Fruit fly (Drosophila melanogaster) whole organism, wandering third instar larva: ENCODE data around the gene CG8173.

Source experiments
- CrebA ChIP-seq: fragments of 200-800 bp; sonication (Bioruptor generic); optimal IDR thresholded peaks from 2 replicates; lab custom pipeline; 2016; ENCODE audit warnings: missing biosample characterization, mild to moderate bottlenecking, missing genetic modification characterization, borderline replicate concordance
- Dfd ChIP-seq: fragments of >200 bp; optimal IDR thresholded peaks from 2 replicates; lab custom pipeline; 2017; ENCODE audit warnings: missing biosample characterization, missing genetic modification characterization
- Dif ChIP-seq: fragments of 200-275, 200-300 bp; sonication (Bioruptor generic); optimal IDR thresholded peaks from 2 replicates; lab custom pipeline; 2018; ENCODE audit warnings: missing biosample characterization, missing genetic modification characterization; ENCODE audit not compliant: partially characterized antibody
- GATAd ChIP-seq: sonication (Bioruptor generic); optimal IDR thresholded peaks from 2 replicates; lab custom pipeline; 2016; ENCODE audit warnings: missing biosample characterization, missing genetic modification characterization
- HLH106 ChIP-seq: fragments of 200-800 bp; optimal IDR thresholded peaks from 3 replicates; lab custom pipeline; 2019; ENCODE audit warnings: missing biosample characterization, mild to moderate bottlenecking, missing genetic modification characterization, moderate library complexity
- Hnf4 ChIP-seq: fragments of 200-800 bp; sonication (Bioruptor generic); optimal IDR thresholded peaks from 2 replicates; lab custom pipeline; 2016; ENCODE audit warnings: missing biosample characterization, mild to moderate bottlenecking, missing genetic modification characterization
- Hr78 ChIP-seq: fragments of >200 bp; optimal IDR thresholded peaks from 2 replicates; lab custom pipeline; 2017; ENCODE audit warnings: missing biosample characterization, missing genetic modification characterization
- Hr83 ChIP-seq: fragments of 200-300 bp; sonication (Bioruptor generic); optimal IDR thresholded peaks from 2 replicates; lab custom pipeline; 2016; ENCODE audit warnings: missing biosample characterization, mild to moderate bottlenecking, missing genetic modification characterization, moderate library complexity; ENCODE audit not compliant: poor library complexity, severe bottlenecking
- Mio ChIP-seq: sonication (Bioruptor generic); optimal IDR thresholded peaks from 2 replicates; lab custom pipeline; 2016; ENCODE audit warnings: missing biosample characterization, missing genetic modification characterization
- Myc ChIP-seq: fragments of >200 bp; optimal IDR thresholded peaks from 2 replicates; lab custom pipeline; 2017
- N ChIP-seq: fragments of >200 bp; optimal IDR thresholded peaks from 2 replicates; lab custom pipeline; 2018; ENCODE audit warnings: missing biosample characterization, missing external identifiers, missing genetic modification characterization
- Rel ChIP-seq, 2 experiments: fragments of 200-800 bp; sonication (Bioruptor generic) in 1 of 2; optimal IDR thresholded peaks; 2 replicates in 1 of 2; 3 replicates in 1 of 2; lab custom pipeline; 2016 to 2019; ENCODE audit warnings: mild to moderate bottlenecking in 2 of 2, missing biosample characterization in 2 of 2, missing genetic modification characterization in 2 of 2, moderate library complexity in 1 of 2
- Sp1 ChIP-seq: fragments of 200-800 bp; sonication (Bioruptor generic); optimal IDR thresholded peaks from 3 replicates; lab custom pipeline; 2019; ENCODE audit warnings: missing biosample characterization, mild to moderate bottlenecking, missing genetic modification characterization, moderate library complexity
- br ChIP-seq: fragments of 200-800 bp; sonication (Bioruptor generic); optimal IDR thresholded peaks from 2 replicates; lab custom pipeline; 2016; ENCODE audit warnings: missing biosample characterization, missing genetic modification characterization
- dl ChIP-seq, 2 experiments: fragments of 175-275, 200-275 bp in 1 of 2; fragments of 200-275 bp in 1 of 2; sonication (Bioruptor generic); optimal IDR thresholded peaks; lab custom pipeline; 2018; ENCODE audit warnings: mild to moderate bottlenecking in 2 of 2, missing biosample characterization in 2 of 2, missing genetic modification characterization in 2 of 2, moderate library complexity in 2 of 2; ENCODE audit not compliant: partially characterized antibody in 2 of 2, insufficient read depth in 1 of 2
- dmrt93B ChIP-seq: fragments of 200-800 bp; sonication (Bioruptor generic); optimal IDR thresholded peaks from 2 replicates; lab custom pipeline; 2018; ENCODE audit warnings: missing biosample characterization, mild to moderate bottlenecking, missing genetic modification characterization
- dsf ChIP-seq: sonication (Bioruptor generic); optimal IDR thresholded peaks from 2 replicates; lab custom pipeline; 2016; ENCODE audit warnings: missing biosample characterization, missing genetic modification characterization, borderline replicate concordance
- ey ChIP-seq: fragments of 200-800 bp; sonication (Bioruptor generic); optimal IDR thresholded peaks from 2 replicates; lab custom pipeline; 2016; ENCODE audit warnings: missing biosample characterization, missing genetic modification characterization
- fru ChIP-seq: fragments of 200-800 bp; sonication (Bioruptor generic); optimal IDR thresholded peaks from 3 replicates; lab custom pipeline; 2016; ENCODE audit warnings: missing biosample characterization, mild to moderate bottlenecking, missing genetic modification characterization
- h ChIP-seq: fragments of 200-800 bp; sonication (Bioruptor generic); optimal IDR thresholded peaks from 3 replicates; lab custom pipeline; 2016; ENCODE audit warnings: missing biosample characterization, mild to moderate bottlenecking, missing genetic modification characterization
- jim ChIP-seq: fragments of 175-275, 200-325 bp; sonication (Bioruptor generic); optimal IDR thresholded peaks from 2 replicates; lab custom pipeline; 2016; ENCODE audit warnings: missing biosample characterization, mild to moderate bottlenecking, missing genetic modification characterization
- sage ChIP-seq: fragments of 200-800 bp; sonication (Bioruptor generic); optimal IDR thresholded peaks from 2 replicates; lab custom pipeline; 2016; ENCODE audit warnings: missing biosample characterization, mild to moderate bottlenecking, missing genetic modification characterization
- sv ChIP-seq: fragments of 200-800 bp; sonication (Bioruptor generic); optimal IDR thresholded peaks from 3 replicates; lab custom pipeline; 2016; ENCODE audit warnings: missing biosample characterization, missing genetic modification characterization
- tai ChIP-seq: sonication (Bioruptor generic); optimal IDR thresholded peaks from 2 replicates; lab custom pipeline; 2016; ENCODE audit warnings: missing biosample characterization, missing genetic modification characterization
- woc ChIP-seq: sonication (Bioruptor generic); optimal IDR thresholded peaks from 2 replicates; lab custom pipeline; 2016; ENCODE audit warnings: missing biosample characterization, mild to moderate bottlenecking, missing genetic modification characterization

The CG8173 gene

DNA sequence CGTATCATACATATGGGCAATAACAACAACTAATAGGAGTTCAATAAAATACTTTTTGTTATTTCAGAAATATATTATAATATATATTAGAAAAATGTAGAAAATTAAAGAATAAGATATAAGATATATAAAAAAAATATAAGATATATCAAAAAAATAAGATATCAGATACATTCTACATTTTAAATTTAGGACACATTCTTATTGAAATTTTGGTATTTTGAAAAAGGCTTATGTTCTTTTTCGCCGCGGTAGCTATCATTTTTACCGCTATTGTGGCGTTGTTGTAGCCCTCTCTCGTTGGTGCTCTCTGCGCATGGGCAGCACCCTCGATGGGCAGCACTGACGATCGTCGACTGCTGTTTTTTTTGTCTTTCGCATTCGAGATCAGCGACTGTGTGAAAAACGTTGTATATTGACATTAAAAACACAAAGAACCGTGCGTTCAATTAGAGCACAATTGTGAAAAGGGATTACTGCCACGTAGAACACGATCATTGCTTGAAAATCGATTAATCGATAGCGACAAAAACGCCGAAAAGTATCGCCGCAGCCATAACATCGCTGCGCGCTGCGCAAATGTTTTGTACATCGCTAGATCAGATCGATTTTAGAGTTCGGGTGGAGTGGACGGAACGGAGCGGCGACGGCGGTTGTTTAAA, 28.5 kb upstream of the CG8173 start (continued):
- TF ChIP-seq GATAd (GFP tag; lab: Kevin White, UChicago) = no peak
- peak; percentile 17 for TF ChIP-seq tai (GFP tag; lab: Kevin White, UChicago)

DNA sequence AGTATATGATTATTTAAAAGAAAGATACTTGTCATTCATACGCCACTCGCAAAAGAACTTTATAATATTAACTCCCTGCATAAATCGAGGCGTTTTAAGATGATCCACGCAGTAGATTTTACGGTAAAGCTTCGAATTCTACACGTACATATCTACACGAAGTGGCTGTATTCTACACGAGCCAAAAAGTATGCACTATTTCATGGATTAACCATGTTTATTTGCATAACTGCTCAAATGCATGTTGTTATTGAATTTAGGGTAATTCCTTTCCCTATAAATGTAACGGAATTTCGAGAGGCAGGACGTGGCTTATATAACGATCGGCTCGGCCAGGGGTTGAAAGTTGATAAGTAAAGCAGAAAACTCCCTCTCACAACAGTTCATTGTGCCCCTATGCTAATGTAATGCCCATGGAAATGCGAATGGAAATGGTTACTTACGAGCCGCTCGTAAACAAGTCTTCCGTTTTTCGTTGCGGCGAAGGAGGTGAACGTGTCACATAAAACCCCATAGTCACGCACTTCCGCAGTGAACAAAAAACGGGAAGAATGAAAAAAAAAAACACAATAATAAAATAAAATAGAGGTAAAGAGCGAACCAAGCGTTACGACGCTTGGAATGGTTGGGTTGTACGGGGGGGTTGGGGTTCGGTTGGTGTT, 27.7 kb upstream of the CG8173 start:
- TF ChIP-seq Mio (GFP tag; lab: Kevin White, UChicago) (no peak), h (GFP tag; lab: Kevin White, UChicago) (no peak), Dif (no peak), sv (no peak), Myc (lab: Kevin White, UChicago) (peak; percentile 69), HLH106 (tag; lab: Kevin White, UChicago) (no peak), Hr78 (GFP tag; lab: Kevin White, UChicago) (no peak)
- TF ChIP-seq, all 38 proteins: peak for 1

DNA sequence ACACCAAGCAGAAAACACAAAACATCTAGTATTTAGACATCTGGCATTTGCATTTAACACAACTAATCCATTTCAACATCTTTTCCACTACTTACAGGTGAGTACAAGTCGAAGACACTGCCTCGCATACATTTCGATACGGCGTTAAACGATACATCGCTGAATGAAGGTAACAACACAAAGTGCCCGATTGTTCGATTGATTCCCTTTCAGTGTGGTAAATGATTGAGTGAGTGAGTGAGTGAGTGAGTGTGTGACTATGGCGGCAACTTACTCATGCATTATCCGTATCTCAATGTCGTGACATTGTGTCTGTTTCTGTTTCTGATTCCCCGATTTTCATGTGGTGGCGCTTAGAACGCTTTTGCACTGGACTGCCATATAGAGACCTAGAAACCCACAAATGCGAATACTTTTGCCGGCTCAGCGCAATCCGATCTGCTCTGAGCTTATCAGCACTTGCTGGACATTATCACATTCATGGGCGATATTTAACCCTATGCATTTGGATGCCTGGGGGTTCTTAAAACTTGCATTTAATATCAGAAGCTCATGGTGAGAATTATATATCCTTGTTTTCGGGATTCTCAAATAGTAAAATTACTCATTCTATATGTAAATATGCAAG, 26.8 kb upstream of the CG8173 start:
- TF ChIP-seq woc (GFP tag; lab: Kevin White, UChicago) (no peak), Rel (GFP tag; optimal IDR thresholded peaks at IDR 0.05; lab: Kevin White, UChicago) (no peak), Rel (tag; optimal IDR thresholded peaks at IDR 0.05; lab: Kevin White, UChicago) (peak; percentile 30)
- TF ChIP-seq, all 38 proteins: peak for 1

DNA sequence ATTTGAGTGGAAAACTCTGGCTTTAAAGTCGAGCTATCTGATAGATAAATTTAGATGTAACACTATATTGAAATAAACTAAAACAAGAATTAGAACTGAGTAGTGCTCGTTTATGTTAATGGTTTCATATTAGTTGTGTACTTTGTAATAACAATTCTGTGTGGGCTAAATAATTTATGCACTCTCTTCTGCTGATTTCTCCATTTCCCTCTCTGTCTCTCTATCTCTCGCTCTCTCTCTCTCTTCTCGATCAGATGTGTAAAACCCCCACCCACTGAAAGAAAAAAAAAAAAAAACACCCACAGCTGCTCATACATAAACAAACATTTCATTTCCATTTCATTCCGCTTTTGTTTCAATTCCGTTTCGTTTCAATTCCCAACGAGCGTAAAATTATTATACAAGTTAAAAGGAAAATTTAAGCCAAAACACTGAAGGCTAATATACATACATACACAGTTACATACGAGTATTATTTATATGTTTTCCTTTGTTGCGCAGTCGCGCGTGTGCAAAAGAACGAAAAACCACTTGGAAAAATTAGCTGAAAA, 24.3 kb upstream of the CG8173 start:
- TF ChIP-seq dsf (GFP tag; lab: Kevin White, UChicago) (no peak), Sp1 (GFP tag; lab: Kevin White, UChicago) (no peak), br (no peak), HLH106 (tag; lab: Kevin White, UChicago) (no peak), Myc (lab: Kevin White, UChicago) (no peak), fru (GFP tag; lab: Kevin White, UChicago) (no peak), jim (GFP tag; lab: Kevin White, UChicago) (no peak), ey (GFP tag; lab: Kevin White, UChicago) (no peak), Mio (GFP tag; lab: Kevin White, UChicago) (no peak), Dfd (GFP tag; lab: Kevin White, UChicago) (no peak), N (GFP tag; lab: Kevin White, UChicago) (no peak), Hr83 (no peak), dmrt93B (GFP tag; lab: Kevin White, UChicago) (no peak), Hnf4 (no peak)

DNA sequence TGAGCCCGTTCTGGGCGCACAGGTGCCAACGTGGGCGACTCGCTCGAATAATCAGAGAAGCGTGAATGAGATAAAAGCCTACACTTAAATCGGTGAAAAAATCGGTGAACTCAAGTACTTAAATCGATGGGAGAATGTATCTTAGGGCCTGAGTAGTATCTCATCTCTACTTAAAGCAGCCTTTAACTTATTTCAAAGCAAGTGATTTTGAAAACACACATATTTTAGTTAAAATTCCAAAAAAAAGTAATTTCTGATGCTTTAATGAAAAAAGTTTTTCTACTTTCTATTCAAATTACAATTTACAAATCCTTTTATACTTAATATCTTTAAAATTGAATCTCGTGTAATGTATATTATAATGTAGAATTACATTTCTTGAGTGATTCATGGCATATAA, 23.2 kb upstream of the CG8173 start:
- TF ChIP-seq Mio (GFP tag; lab: Kevin White, UChicago) = no peak

DNA sequence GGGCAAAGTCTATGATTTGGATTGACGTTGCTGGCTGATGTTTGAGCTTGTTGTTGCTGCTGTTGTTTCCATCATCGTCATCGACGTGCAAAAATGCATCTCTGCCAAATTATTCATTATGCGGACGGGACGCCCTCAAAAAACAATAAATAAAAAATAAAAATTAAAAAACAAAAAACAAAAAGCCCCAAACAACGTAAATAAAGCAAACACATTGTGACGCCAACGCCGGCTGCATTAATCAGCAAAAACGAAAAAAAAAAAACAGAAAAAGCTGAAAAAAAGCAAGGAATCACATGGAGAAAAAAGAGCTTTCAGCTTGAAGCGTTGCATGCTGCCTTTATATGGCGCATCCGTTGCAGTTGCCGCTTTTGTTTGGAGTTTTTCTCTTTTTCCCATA, 22.6 kb upstream of the CG8173 start:
- TF ChIP-seq Sp1 (GFP tag; lab: Kevin White, UChicago) (peak; percentile 45), sage (GFP tag; lab: Kevin White, UChicago) (peak; percentile 8), CrebA (GFP tag; lab: Kevin White, UChicago) (peak; percentile 68), h (GFP tag; lab: Kevin White, UChicago) (no peak), Rel (GFP tag; optimal IDR thresholded peaks at IDR 0.05; lab: Kevin White, UChicago) (no peak), Rel (tag; optimal IDR thresholded peaks at IDR 0.05; lab: Kevin White, UChicago) (peak; percentile 55)

DNA sequence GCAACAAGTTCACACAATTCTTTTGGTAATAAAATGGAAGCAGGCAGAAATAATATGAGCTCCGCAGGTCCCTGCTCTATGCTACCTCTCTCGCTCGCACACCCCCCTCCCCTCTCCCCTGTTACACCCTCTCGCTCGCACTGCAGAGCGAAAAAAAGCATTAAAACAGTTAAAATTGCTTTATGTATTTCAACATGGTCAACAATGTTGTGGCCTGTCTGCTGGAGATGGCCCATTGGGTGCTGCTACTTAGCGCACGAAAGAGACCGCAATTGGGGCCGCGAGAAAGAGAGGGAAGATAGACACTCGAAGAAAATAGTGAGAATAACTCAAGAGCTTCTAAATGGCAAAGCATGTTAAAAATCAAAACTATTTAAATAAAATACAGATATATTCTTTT, 18.9 kb upstream of the CG8173 start:
- TF ChIP-seq Myc (lab: Kevin White, UChicago) (no peak), Mio (GFP tag; lab: Kevin White, UChicago) (no peak), dl (GFP tag; optimal IDR thresholded peaks at IDR 0.05; lab: Kevin White, UChicago; ENCODE audit: insufficient read depth in 1 of 2, partially characterized antibody in 2 of 2) (no peak)
